Fruit fly (Drosophila melanogaster): ENCODE measurements around the gene Ndc1.

Gene Ndc1

DNA sequence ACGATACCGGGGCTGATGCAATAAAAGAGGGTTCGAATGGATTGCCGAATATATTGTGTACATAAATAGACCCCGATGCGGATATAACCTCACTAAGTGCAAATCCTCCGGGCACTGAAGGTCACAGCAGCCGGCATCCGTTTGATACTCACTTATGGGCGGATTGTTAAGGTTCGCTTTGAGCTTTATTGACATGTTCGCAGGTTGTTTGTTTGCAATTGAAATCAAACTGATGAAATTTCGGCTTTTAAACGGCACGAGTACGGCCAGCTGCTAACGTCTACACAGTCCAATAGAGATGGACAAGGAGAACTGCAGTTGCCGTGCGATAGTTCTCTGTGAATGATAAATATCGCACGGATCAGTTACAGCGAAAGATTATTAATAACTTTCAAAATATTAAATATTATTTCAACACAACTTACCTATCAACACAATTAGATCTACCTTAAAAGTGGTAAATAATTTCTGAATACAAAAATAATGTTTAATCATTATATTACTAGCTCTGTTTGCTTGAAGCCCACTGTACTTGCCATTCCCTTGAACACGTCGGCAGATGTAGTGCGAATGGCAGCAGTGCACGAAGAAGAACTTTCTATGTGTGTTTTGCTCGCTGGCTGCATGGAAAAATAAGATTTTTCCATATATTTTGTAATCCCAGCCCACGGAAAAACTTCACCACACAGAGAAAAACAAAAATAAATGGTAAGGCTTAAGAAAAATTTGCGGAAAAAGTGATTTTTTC is 34.1 kb downstream of the Ndc1 start, which contains the start of the genes GluProRS and AP-1sigma (continued):
- TF ChIP-seq bab2 (GFP tag; optimal IDR thresholded peaks at IDR 0.05) (peak; percentile 85), zen2 (GFP tag; IDR thresholded peaks at IDR 0.05; ENCODE audit: partially characterized antibody) (peak; percentile 72; the same call in 1 of the 3 replicates), CG9817 (tag; optimal IDR thresholded peaks at IDR 0.05) (peak; percentile 94), HLH54F (GFP tag; optimal IDR thresholded peaks at IDR 0.05) (peak; percentile 86), ken (GFP tag; IDR thresholded peaks at IDR 0.05) (peak; percentile 96), CG2129 (GFP tag; IDR thresholded peaks at IDR 0.05; ENCODE audit: partially characterized antibody) (peak; percentile 94), bbx (GFP tag; IDR thresholded peaks at IDR 0.05; ENCODE audit: partially characterized antibody) (peak; percentile 85), Dek (tag; optimal IDR thresholded peaks at IDR 0.05) (peak; percentile 88), Dref (GFP tag; IDR thresholded peaks at IDR 0.05) (peak; percentile 45), ftz-f1 (GFP tag; optimal IDR thresholded peaks at IDR 0.05) (peak; percentile 80), Blimp-1 (GFP tag; optimal IDR thresholded peaks at IDR 0.05) (peak; percentile 86), Dll (GFP tag; IDR thresholded peaks at IDR 0.05; ENCODE audit: partially characterized antibody) (peak; percentile 97), Opbp (GFP tag; IDR thresholded peaks at IDR 0.05; ENCODE audit: partially characterized antibody) (peak; percentile 86), jing (GFP tag; optimal IDR thresholded peaks at IDR 0.05) (peak; percentile 74), dpn (GFP tag; optimal IDR thresholded peaks at IDR 0.05) (peak; percentile 89 to 94), CG14860 (GFP tag; IDR thresholded peaks at IDR 0.05; ENCODE audit: partially characterized antibody) (peak; percentile 93), CoRest (tag; optimal IDR thresholded peaks at IDR 0.05) (peak; percentile 92), CG11085 (GFP tag; IDR thresholded peaks at IDR 0.05) (peak; percentile 95), trem (tag; optimal IDR thresholded peaks at IDR 0.05) (peak; percentile 86), CG18599 (GFP tag; optimal IDR thresholded peaks at IDR 0.05) (peak; percentile 89), CG17361 (GFP tag; IDR thresholded peaks at IDR 0.05) (no peak; the same call in none of the 3 replicates), Ets97D (GFP tag; optimal IDR thresholded peaks at IDR 0.05) (peak; percentile 78), exex (tag; optimal IDR thresholded peaks at IDR 0.05) (peak; percentile 58), CG4707 (GFP tag; optimal IDR thresholded peaks at IDR 0.05) (peak; percentile 96), eve (GFP tag; optimal IDR thresholded peaks at IDR 0.05) (peak in 1 of 2 experiments; percentile 3), Six4 (GFP tag; optimal IDR thresholded peaks at IDR 0.05) (peak; percentile 87), sens-2 (GFP tag; IDR thresholded peaks at IDR 0.05) (peak; percentile 94), trh (GFP tag; optimal IDR thresholded peaks at IDR 0.05) (peak; percentile 78), fd3F (GFP tag; optimal IDR thresholded peaks at IDR 0.05) (peak; percentile 84), CG14441 (GFP tag; IDR thresholded peaks at IDR 0.05) (peak; percentile 97), corto (GFP tag; optimal IDR thresholded peaks at IDR 0.05) (peak; percentile 79), Hmr (GFP tag; optimal IDR thresholded peaks at IDR 0.05) (peak; percentile 86), jigr1 (GFP tag; IDR thresholded peaks at IDR 0.05) (peak; percentile 89), tap (tag; optimal IDR thresholded peaks at IDR 0.05) (peak; percentile 74), CG8478 (optimal IDR thresholded peaks at IDR 0.05) (peak; percentile 69), CG9609 (GFP tag; optimal IDR thresholded peaks at IDR 0.05) (peak; percentile 72), CG10147 (GFP tag; optimal IDR thresholded peaks at IDR 0.05) (no peak), toy (GFP tag; IDR thresholded peaks at IDR 0.05) (peak; percentile 88), Doc2 (GFP tag; IDR thresholded peaks at IDR 0.05) (peak; percentile 86), NC2α (GFP tag; optimal IDR thresholded peaks at IDR 0.05) (peak; percentile 30), CG5953 (GFP tag; IDR thresholded peaks at IDR 0.05) (peak; percentile 94), CG6254 (GFP tag; optimal IDR thresholded peaks at IDR 0.05) (peak; percentile 66), ab (GFP tag; optimal IDR thresholded peaks at IDR 0.05) (peak; percentile 55), crp (GFP tag; optimal IDR thresholded peaks at IDR 0.05) (peak; percentile 4 to 78), ERR (GFP tag; optimal IDR thresholded peaks at IDR 0.05) (peak; percentile 66), Hr78 (GFP tag; optimal IDR thresholded peaks at IDR 0.05) (peak in 1 of 2 experiments; percentile 39), sob (GFP tag; IDR thresholded peaks at IDR 0.05) (peak; percentile 96), CG9876 (GFP tag; optimal IDR thresholded peaks at IDR 0.05) (peak; percentile 72)
